Fruit fly (Drosophila melanogaster) whole organism, adult: ENCODE measurements around the gene CG10098.

Experiments used
- CG11617 ChIP-seq: fragments of 200-800 bp; sonication (Bioruptor generic); optimal IDR thresholded peaks from 2 replicates; lab custom pipeline; 2017; ENCODE audit warnings: mild to moderate bottlenecking, missing biosample characterization, missing genetic modification reagents, missing genetic modification characterization
- CG12768 ChIP-seq: fragments of 200-800 bp; sonication (Bioruptor generic); optimal IDR thresholded peaks from 2 replicates; lab custom pipeline; 2017; ENCODE audit warnings: missing biosample characterization, missing genetic modification characterization, mild to moderate bottlenecking, moderate library complexity, missing genetic modification reagents
- CG14711 ChIP-seq: fragments of 200-800 bp; sonication (Bioruptor generic); optimal IDR thresholded peaks from 2 replicates; lab custom pipeline; 2018; ENCODE audit warnings: missing biosample characterization, mild to moderate bottlenecking, missing genetic modification characterization, moderate library complexity
- CG1620 ChIP-seq: fragments of 200-800 bp; sonication (Bioruptor generic); optimal IDR thresholded peaks from 2 replicates; lab custom pipeline; 2016; ENCODE audit warnings: missing biosample characterization, missing genetic modification characterization
- CG33017 ChIP-seq: fragments of 200-800 bp; sonication (Bioruptor generic); optimal IDR thresholded peaks from 2 replicates; lab custom pipeline; 2018; ENCODE audit warnings: missing biosample characterization, mild to moderate bottlenecking, missing genetic modification characterization, moderate library complexity
- CG5204 ChIP-seq: fragments of 200-800 bp; sonication (Bioruptor generic); optimal IDR thresholded peaks from 2 replicates; lab custom pipeline; 2016; ENCODE audit warnings: missing biosample characterization, missing genetic modification characterization
- CG7045 ChIP-seq: fragments of 200-800 bp; sonication (Bioruptor generic); optimal IDR thresholded peaks from 2 replicates; lab custom pipeline; 2017; ENCODE audit warnings: missing biosample characterization, mild to moderate bottlenecking, missing genetic modification characterization
- CG7101 ChIP-seq: fragments of 200-800 bp; sonication (Bioruptor generic); optimal IDR thresholded peaks from 2 replicates; lab custom pipeline; 2018; ENCODE audit warnings: missing biosample characterization, mild to moderate bottlenecking, missing genetic modification characterization, moderate library complexity
- Clk ChIP-seq: fragments of 200-800 bp; sonication (Bioruptor generic); optimal IDR thresholded peaks from 2 replicates; lab custom pipeline; 2017; ENCODE audit warnings: missing biosample characterization, missing genetic modification characterization
- Crg-1 ChIP-seq: fragments of 200-800 bp; sonication (Bioruptor generic); optimal IDR thresholded peaks from 2 replicates; lab custom pipeline; 2016; ENCODE audit warnings: missing biosample characterization, missing genetic modification characterization
- Hr96 ChIP-seq: fragments of 200-800 bp; sonication (Bioruptor generic); optimal IDR thresholded peaks from 2 replicates; lab custom pipeline; 2016; ENCODE audit warnings: missing biosample characterization, missing genetic modification characterization
- Mnt ChIP-seq: fragments of 200-800 bp; sonication (Bioruptor generic); optimal IDR thresholded peaks from 2 replicates; lab custom pipeline; 2016; ENCODE audit warnings: missing biosample characterization, mild to moderate bottlenecking, missing genetic modification characterization
- bab1 ChIP-seq: fragments of 200-800 bp; sonication (Bioruptor generic); optimal IDR thresholded peaks from 3 replicates; lab custom pipeline; 2019; ENCODE audit warnings: missing biosample characterization, mild to moderate bottlenecking, missing genetic modification characterization, moderate library complexity
- cic ChIP-seq: fragments of 200-800 bp; sonication (Bioruptor generic); optimal IDR thresholded peaks from 2 replicates; lab custom pipeline; 2017; ENCODE audit warnings: missing biosample characterization, mild to moderate bottlenecking, missing genetic modification characterization, moderate library complexity
- cnc ChIP-seq, 2 experiments: fragments of >200 bp; optimal IDR thresholded peaks; 2 replicates each; lab custom pipeline; 2017
- kay ChIP-seq: fragments of 200-800 bp; sonication (Bioruptor generic); peaks from one replicate; lab custom pipeline; 2016; ENCODE audit warnings: missing biosample characterization, missing genetic modification characterization, borderline replicate concordance
- ovo ChIP-seq: fragments of 200-800 bp; sonication (Bioruptor generic); optimal IDR thresholded peaks from 2 replicates; lab custom pipeline; 2016; ENCODE audit warnings: missing biosample characterization, missing genetic modification characterization
- pad ChIP-seq: fragments of 200-800 bp; sonication (Bioruptor generic); optimal IDR thresholded peaks from 3 replicates; lab custom pipeline; 2017; ENCODE audit warnings: missing biosample characterization, missing genetic modification characterization, mild to moderate bottlenecking, moderate library complexity, missing genetic modification reagents
- tj ChIP-seq: fragments of 200-800 bp; sonication (Bioruptor generic); optimal IDR thresholded peaks from 3 replicates; lab custom pipeline; 2017; ENCODE audit warnings: missing biosample characterization, mild to moderate bottlenecking, missing genetic modification characterization, moderate library complexity
- toe ChIP-seq: fragments of 200-800 bp; sonication (Bioruptor generic); optimal IDR thresholded peaks from 2 replicates; lab custom pipeline; 2016; ENCODE audit warnings: missing biosample characterization, missing genetic modification characterization

The CG10098 gene

DNA sequence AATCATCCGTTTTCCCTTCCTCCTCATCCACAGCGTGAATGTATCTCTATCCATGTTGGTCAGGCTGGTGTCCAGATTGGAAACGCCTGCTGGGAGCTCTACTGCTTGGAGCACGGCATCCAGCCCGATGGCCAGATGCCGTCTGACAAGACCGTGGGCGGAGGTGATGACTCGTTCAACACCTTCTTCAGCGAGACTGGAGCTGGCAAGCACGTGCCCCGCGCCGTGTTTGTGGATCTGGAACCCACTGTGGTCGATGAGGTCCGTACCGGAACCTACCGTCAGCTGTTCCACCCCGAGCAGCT lies 37.2 kb upstream of the CG10098 start:
- no peak for TF ChIP-seq CG11617 (GFP tag; lab: Kevin White, UChicago)
- no peak for TF ChIP-seq Crg-1 (GFP tag; lab: Kevin White, UChicago)
- no peak for TF ChIP-seq CG1620
- no peak for TF ChIP-seq ovo (GFP tag; lab: Kevin White, UChicago)
- TF ChIP-seq toe (GFP tag; lab: Kevin White, UChicago) = no peak
- TF ChIP-seq CG14711 = no peak
- TF ChIP-seq Hr96 (GFP tag; lab: Kevin White, UChicago) = no peak
- no peak for TF ChIP-seq cnc (optimal IDR thresholded peaks at IDR 0.05; lab: Kevin White, UChicago)
- no peak for TF ChIP-seq Mnt (GFP tag; lab: Kevin White, UChicago)
- no peak for TF ChIP-seq CG7045 (GFP tag; lab: Kevin White, UChicago)
- TF ChIP-seq pad = no peak
- no peak for TF ChIP-seq Clk
- no peak for TF ChIP-seq tj (GFP tag; lab: Kevin White, UChicago)
- TF ChIP-seq bab1 = no peak
- TF ChIP-seq CG33017 = no peak
- TF ChIP-seq CG7101 = no peak

DNA sequence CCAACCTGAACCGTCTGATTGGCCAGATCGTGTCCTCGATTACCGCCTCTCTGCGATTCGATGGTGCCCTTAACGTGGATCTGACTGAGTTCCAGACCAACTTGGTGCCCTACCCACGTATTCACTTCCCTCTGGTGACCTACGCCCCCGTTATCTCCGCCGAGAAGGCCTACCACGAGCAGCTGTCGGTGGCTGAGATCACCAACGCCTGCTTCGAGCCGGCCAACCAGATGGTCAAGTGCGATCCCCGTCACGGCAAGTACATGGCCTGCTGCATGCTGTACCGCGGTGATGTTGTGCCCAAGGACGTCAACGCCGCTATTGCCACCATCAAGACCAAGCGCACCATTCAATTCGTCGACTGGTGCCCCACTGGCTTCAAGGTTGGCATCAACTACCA lies 36.4 kb upstream of the CG10098 start:
- TF ChIP-seq CG7045 (GFP tag; lab: Kevin White, UChicago) (no peak), CG14711 (no peak), CG7101 (no peak), Mnt (GFP tag; lab: Kevin White, UChicago) (no peak), toe (GFP tag; lab: Kevin White, UChicago) (no peak), Hr96 (GFP tag; lab: Kevin White, UChicago) (no peak), Clk (no peak), tj (GFP tag; lab: Kevin White, UChicago) (no peak), CG1620 (no peak), ovo (GFP tag; lab: Kevin White, UChicago) (no peak), CG11617 (GFP tag; lab: Kevin White, UChicago) (no peak)

DNA sequence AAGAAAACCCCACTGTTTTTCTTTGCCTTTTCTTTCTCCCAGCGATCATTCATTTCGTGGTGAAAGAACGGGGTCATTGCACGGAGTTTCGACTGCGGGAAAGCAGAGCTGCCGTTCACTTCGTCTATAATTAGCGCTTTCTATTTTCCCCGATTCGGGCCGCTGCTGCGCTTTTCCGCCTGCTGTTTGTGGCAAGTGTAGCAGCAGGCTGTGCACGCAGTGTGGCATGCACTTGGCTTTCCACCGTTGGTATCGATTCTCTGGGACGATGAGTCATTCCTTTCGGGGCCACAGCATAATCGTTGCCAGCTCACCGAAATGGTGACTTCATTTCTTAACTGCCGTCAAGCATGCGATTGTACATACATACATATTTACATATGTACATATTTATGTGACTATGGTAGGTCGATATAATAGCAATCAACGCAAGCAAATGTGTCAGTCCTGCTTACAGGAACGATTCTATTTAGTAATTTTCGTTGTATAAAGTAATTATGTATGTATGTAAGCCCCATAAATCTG lies 35.4 kb upstream of the CG10098 start:
- TF ChIP-seq Hr96 (GFP tag; lab: Kevin White, UChicago) = no peak
- TF ChIP-seq CG7101 = no peak
- TF ChIP-seq ovo (GFP tag; lab: Kevin White, UChicago) = peak; percentile 3
- no peak for TF ChIP-seq tj (GFP tag; lab: Kevin White, UChicago)
- no peak for TF ChIP-seq bab1
- TF ChIP-seq cic (GFP tag; lab: Kevin White, UChicago) = no peak

DNA sequence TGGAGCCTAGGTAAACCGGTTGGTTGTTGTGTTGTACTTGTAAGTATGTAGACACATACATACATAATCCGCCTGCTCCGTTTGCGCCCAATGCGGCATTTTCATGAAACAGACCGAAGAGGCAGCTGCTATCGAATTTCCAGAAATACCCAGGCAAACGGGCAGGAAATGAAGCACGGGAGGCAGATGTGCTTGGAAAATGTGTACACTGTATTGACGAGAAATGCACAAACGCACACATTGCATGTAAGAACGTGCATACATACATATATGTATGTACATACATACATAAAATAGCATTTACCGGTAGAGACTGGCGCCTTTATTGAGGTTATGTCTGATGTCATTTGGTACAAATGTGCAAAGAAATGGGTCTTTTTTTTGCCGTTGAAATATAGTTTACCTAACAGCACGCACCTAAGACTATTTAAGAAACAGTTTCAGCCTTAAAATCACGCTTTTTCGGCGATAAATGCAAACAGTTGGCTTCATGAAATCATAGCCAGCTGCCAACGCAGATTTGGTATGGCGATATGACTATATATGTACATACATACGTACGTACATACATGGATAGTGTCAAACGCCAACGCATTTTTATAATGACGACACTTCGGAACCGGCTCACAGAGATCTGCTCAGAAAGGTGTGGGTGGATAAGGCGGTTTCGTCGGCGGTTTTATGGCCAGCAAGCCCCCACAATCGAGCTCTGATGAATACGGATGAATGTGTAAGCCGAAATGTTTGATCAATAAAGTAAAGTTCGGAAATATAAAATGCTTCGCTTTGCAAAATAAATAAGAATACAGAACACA lies 34.6 kb upstream of the CG10098 start:
- TF ChIP-seq pad = no peak
- TF ChIP-seq kay (GFP tag; lab: Kevin White, UChicago) = peak; percentile 92
- TF ChIP-seq tj (GFP tag; lab: Kevin White, UChicago) = no peak

DNA sequence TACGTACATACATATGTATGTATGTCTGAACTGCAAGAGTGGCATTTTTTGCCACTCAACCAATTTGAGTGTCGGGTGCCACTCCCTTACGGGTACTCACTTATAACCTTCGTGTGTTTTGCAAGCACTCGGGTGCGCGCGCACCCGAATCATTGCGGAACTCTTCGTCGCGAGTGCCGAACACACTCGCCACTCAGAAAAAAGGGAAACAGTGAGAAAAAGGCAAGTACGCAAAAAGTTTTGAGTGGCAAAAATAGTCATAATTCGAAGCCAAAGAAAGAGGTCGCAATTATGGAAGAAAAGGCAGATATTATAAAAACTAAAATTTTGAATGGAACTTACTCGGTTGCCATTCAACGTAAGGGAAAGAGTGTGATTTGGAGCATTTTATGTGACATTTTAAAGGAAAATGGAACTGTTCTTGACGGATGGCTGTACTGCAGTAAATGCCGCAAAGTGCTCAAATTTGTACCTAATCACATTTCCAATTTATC lies 34.0 kb upstream of the CG10098 start:
- TF ChIP-seq cic (GFP tag; lab: Kevin White, UChicago) (peak; percentile 21), Hr96 (GFP tag; lab: Kevin White, UChicago) (no peak), tj (GFP tag; lab: Kevin White, UChicago) (peak; percentile 97), CG33017 (no peak), Mnt (GFP tag; lab: Kevin White, UChicago) (peak; percentile 20)

DNA sequence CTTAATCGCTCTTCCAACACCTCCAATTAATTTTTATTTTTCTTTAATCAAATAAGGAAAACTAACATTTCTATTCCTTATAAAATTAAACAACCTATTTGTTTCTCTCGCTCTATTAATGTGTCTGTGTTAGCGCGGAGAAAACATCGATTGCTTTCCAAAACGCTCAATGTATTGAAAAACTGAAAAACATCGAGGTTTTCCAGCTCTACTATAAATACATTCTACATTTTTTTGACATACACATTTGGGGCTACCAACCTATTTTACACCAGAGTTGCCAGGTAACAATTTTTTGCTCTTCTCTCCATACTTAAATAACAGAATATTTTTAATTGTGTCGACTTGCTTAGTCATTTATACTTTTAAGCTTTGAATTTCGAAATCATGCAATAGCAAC lies 32.4 kb upstream of the CG10098 start:
- no peak for TF ChIP-seq CG5204 (GFP tag; lab: Kevin White, UChicago)
- TF ChIP-seq CG11617 (GFP tag; lab: Kevin White, UChicago) = no peak
- TF ChIP-seq CG14711 = peak; percentile 80
- TF ChIP-seq kay (GFP tag; lab: Kevin White, UChicago) = peak; percentile 71
- TF ChIP-seq ovo (GFP tag; lab: Kevin White, UChicago) = no peak

DNA sequence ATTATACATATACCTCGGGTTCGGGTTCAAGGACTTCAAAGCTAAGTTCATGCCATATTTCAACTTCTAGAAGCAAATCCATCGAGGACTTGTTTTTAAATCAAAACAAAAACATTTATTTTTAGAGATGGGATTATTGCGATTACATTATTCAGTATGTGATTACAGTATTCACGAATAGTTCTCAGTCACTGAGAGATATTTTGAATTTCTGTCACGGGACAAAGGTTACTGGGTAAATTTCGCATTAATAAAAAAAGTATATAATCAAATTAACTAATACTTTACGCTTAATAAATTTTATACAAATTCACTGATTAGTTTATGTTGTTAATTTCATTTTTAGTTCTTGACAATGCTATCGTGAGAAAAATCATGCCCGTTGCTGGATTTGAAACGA lies 30.8 kb upstream of the CG10098 start:
- TF ChIP-seq CG33017 = no peak
- TF ChIP-seq CG11617 (GFP tag; lab: Kevin White, UChicago) = peak; percentile 30
- no peak for TF ChIP-seq Hr96 (GFP tag; lab: Kevin White, UChicago)
- peak; percentile 35 for TF ChIP-seq CG14711
- TF ChIP-seq CG12768 (GFP tag; lab: Kevin White, UChicago) = peak; percentile 12
- no peak for TF ChIP-seq toe (GFP tag; lab: Kevin White, UChicago)
- no peak for TF ChIP-seq tj (GFP tag; lab: Kevin White, UChicago)
- TF ChIP-seq pad = no peak
- peak; percentile 32 for TF ChIP-seq CG7101
- no peak for TF ChIP-seq CG1620
- no peak for TF ChIP-seq ovo (GFP tag; lab: Kevin White, UChicago)
- TF ChIP-seq CG5204 (GFP tag; lab: Kevin White, UChicago) = no peak
